Fruit fly (Drosophila melanogaster): ENCODE data around the gene Obp28a.

The Obp28a gene

DNA sequence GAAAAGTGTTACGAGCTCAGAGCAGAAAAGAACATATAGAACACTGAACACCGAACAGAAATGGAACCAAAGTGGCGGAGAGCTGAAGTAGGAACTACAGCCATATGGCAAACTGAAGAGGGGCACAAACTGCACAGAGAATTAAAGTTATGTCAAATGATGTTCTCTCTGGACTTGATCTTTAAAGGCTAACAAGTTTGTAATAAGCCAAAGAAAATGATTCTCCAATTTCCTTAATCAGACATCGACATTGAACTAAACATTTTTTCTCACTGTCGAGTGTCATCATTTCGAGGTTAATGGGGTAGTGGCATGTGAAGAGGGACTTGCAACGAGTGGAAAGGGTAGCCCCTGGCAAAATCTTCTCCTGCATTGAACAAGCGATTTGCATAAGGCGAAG lies 6.6 kb upstream of the Obp28a start:
- TF ChIP-seq CTCF (optimal IDR thresholded peaks at IDR 0.05) (no peak), CG8478 (optimal IDR thresholded peaks at IDR 0.05) (no peak)

- no peak for TF ChIP-seq CTCF (optimal IDR thresholded peaks at IDR 0.05)
These were observed 4.6 kb upstream of the Obp28a start for dm6 chr2L:7501743-7502142.

- no peak for TF ChIP-seq CG8478 (optimal IDR thresholded peaks at IDR 0.05)
- no peak for TF ChIP-seq CTCF (optimal IDR thresholded peaks at IDR 0.05)
These were observed 1.0 kb upstream of the Obp28a start for dm6 chr2L:7498208-7498607.

DNA sequence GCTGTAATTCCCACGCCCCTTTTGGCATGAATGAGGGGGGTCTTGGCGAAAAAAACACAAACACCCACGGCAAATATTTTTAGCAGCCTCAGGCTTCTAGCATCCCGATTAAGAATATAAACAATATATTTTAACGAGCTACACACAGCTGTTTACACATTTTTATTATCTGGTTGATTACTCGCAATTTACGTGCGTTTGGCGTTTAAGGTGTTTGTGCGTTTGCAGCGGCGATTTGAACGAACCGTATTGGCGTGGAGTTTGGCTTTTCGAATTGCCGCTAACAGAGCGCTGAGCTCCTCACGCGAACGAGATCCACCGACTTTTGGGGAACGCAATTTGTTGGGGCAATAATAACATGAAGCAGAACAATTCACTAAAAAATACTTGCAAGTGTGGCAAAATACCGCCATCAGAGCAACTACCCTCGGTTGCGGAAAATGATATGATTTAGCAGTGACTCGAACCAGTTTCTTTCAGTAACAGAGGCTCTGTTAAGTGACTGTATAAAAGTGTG lies 1.1 kb downstream of the Obp28a start, which contains the start of gene Ziz:
Gene Ziz, minus strand, starts transcription at position 321 of the 517 bp plus-strand sequence.
- TF ChIP-seq CG8478 (optimal IDR thresholded peaks at IDR 0.05) (no peak), CTCF (optimal IDR thresholded peaks at IDR 0.05) (peak; percentile 63 to 74)

- TF ChIP-seq CG8478 (optimal IDR thresholded peaks at IDR 0.05) = no peak
- no peak for TF ChIP-seq CTCF (optimal IDR thresholded peaks at IDR 0.05)
These were observed 1.7 kb downstream of the Obp28a start for dm6 chr2L:7495294-7495986.

- TF ChIP-seq CTCF (optimal IDR thresholded peaks at IDR 0.05) = no peak
- TF ChIP-seq CG8478 (optimal IDR thresholded peaks at IDR 0.05) = no peak
These were observed 2.5 kb downstream of the Obp28a start for dm6 chr2L:7494341-7495293.

dm6 chr2L:7493444-7493843 lies 3.7 kb downstream of the Obp28a start:
- TF ChIP-seq CTCF (optimal IDR thresholded peaks at IDR 0.05) = no peak
- no peak for TF ChIP-seq CG8478 (optimal IDR thresholded peaks at IDR 0.05)

dm6 chr2L:7492508-7492907 lies 4.7 kb downstream of the Obp28a start:
- TF ChIP-seq CTCF (optimal IDR thresholded peaks at IDR 0.05) (no peak), CG8478 (optimal IDR thresholded peaks at IDR 0.05) (no peak)

dm6 chr2L:7491902-7492301 lies 5.3 kb downstream of the Obp28a start:
- TF ChIP-seq CG8478 (optimal IDR thresholded peaks at IDR 0.05) (no peak), CTCF (optimal IDR thresholded peaks at IDR 0.05) (no peak)

- TF ChIP-seq CG8478 (optimal IDR thresholded peaks at IDR 0.05) = no peak
- no peak for TF ChIP-seq CTCF (optimal IDR thresholded peaks at IDR 0.05)
These were observed 10.9 kb downstream of the Obp28a start for dm6 chr2L:7486222-7486621.

DNA sequence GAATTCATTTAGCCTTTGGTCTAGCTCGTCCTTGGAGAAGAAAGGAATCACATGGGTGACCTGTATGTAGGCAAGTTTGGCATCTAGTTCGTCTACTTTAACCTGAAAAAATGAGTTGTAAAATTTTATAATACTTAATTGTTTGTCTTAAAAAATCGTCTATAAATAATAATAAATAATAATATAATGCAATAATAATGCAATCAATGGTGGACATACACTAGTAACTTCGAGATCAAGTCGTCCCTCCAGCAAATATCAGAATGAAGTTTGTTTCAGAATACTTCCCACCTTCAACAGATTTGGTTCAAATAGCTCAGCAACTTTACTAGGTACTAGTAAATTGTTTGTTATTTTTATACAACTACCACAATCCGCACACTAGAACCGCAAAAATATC lies 22.8 kb downstream of the Obp28a start, which contains the start of gene CG6441:
Gene CG6441, plus strand, starts transcription at position 301 of the 400 bp plus-strand sequence.
- TF ChIP-seq CG8478 (optimal IDR thresholded peaks at IDR 0.05) = no peak
- no peak for TF ChIP-seq CTCF (optimal IDR thresholded peaks at IDR 0.05)

DNA sequence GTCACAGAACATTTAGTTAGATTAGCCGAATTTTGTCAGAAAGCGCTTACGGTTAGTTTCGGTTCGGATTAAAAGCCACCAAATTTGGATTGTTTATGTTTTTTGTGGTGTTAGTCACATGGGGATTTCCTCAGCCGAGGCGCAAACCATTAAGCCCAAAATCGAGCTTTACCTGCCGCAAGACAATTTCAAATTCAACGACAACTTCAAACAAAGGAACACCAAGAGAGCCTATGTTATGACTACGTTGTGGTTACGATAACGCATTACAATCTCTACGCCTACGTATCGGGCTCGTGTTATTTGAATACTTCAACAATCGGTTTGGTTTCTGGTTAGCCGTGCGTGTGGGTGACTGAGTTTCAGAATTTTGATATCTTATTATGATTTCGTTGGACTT lies 23.9 kb downstream of the Obp28a start:
- TF ChIP-seq CG8478 (optimal IDR thresholded peaks at IDR 0.05) = no peak
- no peak for TF ChIP-seq CTCF (optimal IDR thresholded peaks at IDR 0.05)

dm6 chr2L:7466304-7466703 lies 30.9 kb downstream of the Obp28a start, which contains the start of gene CG6055:
CG6055 (plus strand) TSS chr2L:7466543.
- TF ChIP-seq CTCF (optimal IDR thresholded peaks at IDR 0.05) = no peak
- no peak for TF ChIP-seq CG8478 (optimal IDR thresholded peaks at IDR 0.05)

- TF ChIP-seq CTCF (optimal IDR thresholded peaks at IDR 0.05) (no peak), CG8478 (optimal IDR thresholded peaks at IDR 0.05) (no peak)
These were observed 35.0 kb downstream of the Obp28a start, which contains the start of gene Gr28b for dm6 chr2L:7462147-7462546. Gr28b (minus strand) TSS chr2L:7462247.

- TF ChIP-seq CG8478 (optimal IDR thresholded peaks at IDR 0.05) (no peak), CTCF (optimal IDR thresholded peaks at IDR 0.05) (no peak)
These were observed 43.1 kb downstream of the Obp28a start, which contains the start of gene Gr28a for dm6 chr2L:7454112-7454511. Gr28a (minus strand) TSS chr2L:7454212.
